Fruit fly (Drosophila melanogaster): ENCODE results near the gene CG44261.

CG44261 gene

dm6 chr3R:9365893-9366500 lies 42.0 kb downstream of the CG44261 start:
- TF ChIP-seq CG17801 (GFP tag; optimal IDR thresholded peaks at IDR 0.05; ENCODE audit: partially characterized antibody) = no peak

- no peak for TF ChIP-seq CG17801 (GFP tag; optimal IDR thresholded peaks at IDR 0.05; ENCODE audit: partially characterized antibody)
Observed at dm6 chr3R:9365121-9365520, 42.8 kb downstream of the CG44261 start, which contains the start of gene Srr. Gene Srr (plus strand): TSS chr3R:9365398.

dm6 chr3R:9363066-9363719 lies 44.8 kb downstream of the CG44261 start, which contains the start of gene CG18473:
Gene CG18473 (plus strand): TSS chr3R:9363305.
- no peak for TF ChIP-seq CG17801 (GFP tag; optimal IDR thresholded peaks at IDR 0.05; ENCODE audit: partially characterized antibody)

- TF ChIP-seq CG17801 (GFP tag; optimal IDR thresholded peaks at IDR 0.05; ENCODE audit: partially characterized antibody) = no peak
Observed at dm6 chr3R:9359393-9359792, 48.6 kb downstream of the CG44261 start.

Data from ovary, adult (tissue).